Fruit fly (Drosophila melanogaster) whole organism, wandering third instar larva: Measurements from ENCODE around the gene Lint-O.

Experiments used
- Abd-B ChIP-seq: fragments of >200 bp; optimal IDR thresholded peaks from 2 replicates; lab custom pipeline; 2017; ENCODE audit warnings: missing biosample characterization, missing genetic modification characterization
- CG32264 ChIP-seq: fragments of 200-800 bp; sonication (Bioruptor generic); optimal IDR thresholded peaks from 2 replicates; lab custom pipeline; 2016; ENCODE audit warnings: missing biosample characterization, missing genetic modification characterization
- CG9705 ChIP-seq: fragments of 200-800 bp; sonication (Bioruptor generic); optimal IDR thresholded peaks from 2 replicates; lab custom pipeline; 2018; ENCODE audit warnings: missing biosample characterization, mild to moderate bottlenecking, missing genetic modification characterization
- CrebA ChIP-seq: fragments of 200-800 bp; sonication (Bioruptor generic); optimal IDR thresholded peaks from 2 replicates; lab custom pipeline; 2016; ENCODE audit warnings: missing biosample characterization, mild to moderate bottlenecking, missing genetic modification characterization, borderline replicate concordance
- Dfd ChIP-seq: fragments of >200 bp; optimal IDR thresholded peaks from 2 replicates; lab custom pipeline; 2017; ENCODE audit warnings: missing biosample characterization, missing genetic modification characterization
- Dif ChIP-seq: fragments of 200-275, 200-300 bp; sonication (Bioruptor generic); optimal IDR thresholded peaks from 2 replicates; lab custom pipeline; 2018; ENCODE audit warnings: missing biosample characterization, missing genetic modification characterization; ENCODE audit not compliant: partially characterized antibody
- GATAd ChIP-seq: sonication (Bioruptor generic); optimal IDR thresholded peaks from 2 replicates; lab custom pipeline; 2016; ENCODE audit warnings: missing biosample characterization, missing genetic modification characterization
- HLH106 ChIP-seq: fragments of 200-800 bp; optimal IDR thresholded peaks from 3 replicates; lab custom pipeline; 2019; ENCODE audit warnings: missing biosample characterization, mild to moderate bottlenecking, missing genetic modification characterization, moderate library complexity
- Hnf4 ChIP-seq: fragments of 200-800 bp; sonication (Bioruptor generic); optimal IDR thresholded peaks from 2 replicates; lab custom pipeline; 2016; ENCODE audit warnings: missing biosample characterization, mild to moderate bottlenecking, missing genetic modification characterization
- Hr78 ChIP-seq: fragments of >200 bp; optimal IDR thresholded peaks from 2 replicates; lab custom pipeline; 2017; ENCODE audit warnings: missing biosample characterization, missing genetic modification characterization
- Hr83 ChIP-seq: fragments of 200-300 bp; sonication (Bioruptor generic); optimal IDR thresholded peaks from 2 replicates; lab custom pipeline; 2016; ENCODE audit warnings: missing biosample characterization, mild to moderate bottlenecking, missing genetic modification characterization, moderate library complexity; ENCODE audit not compliant: poor library complexity, severe bottlenecking
- Jra ChIP-seq: sonication (Bioruptor generic); optimal IDR thresholded peaks from 2 replicates; lab custom pipeline; 2016; ENCODE audit warnings: missing biosample characterization, missing genetic modification characterization
- Mio ChIP-seq: sonication (Bioruptor generic); optimal IDR thresholded peaks from 2 replicates; lab custom pipeline; 2016; ENCODE audit warnings: missing biosample characterization, missing genetic modification characterization
- Myc ChIP-seq: fragments of >200 bp; optimal IDR thresholded peaks from 2 replicates; lab custom pipeline; 2017
- N ChIP-seq: fragments of >200 bp; optimal IDR thresholded peaks from 2 replicates; lab custom pipeline; 2018; ENCODE audit warnings: missing biosample characterization, missing external identifiers, missing genetic modification characterization
- OdsH ChIP-seq: fragments of 200-800 bp; sonication (Bioruptor generic); optimal IDR thresholded peaks from 2 replicates; lab custom pipeline; 2016; ENCODE audit warnings: missing biosample characterization, mild to moderate bottlenecking, missing genetic modification characterization
- Rel ChIP-seq, 2 experiments: fragments of 200-800 bp; sonication (Bioruptor generic) in 1 of 2; optimal IDR thresholded peaks; 2 replicates in 1 of 2; 3 replicates in 1 of 2; lab custom pipeline; 2016 to 2019; ENCODE audit warnings: mild to moderate bottlenecking in 2 of 2, missing biosample characterization in 2 of 2, missing genetic modification characterization in 2 of 2, moderate library complexity in 1 of 2
- Sp1 ChIP-seq: fragments of 200-800 bp; sonication (Bioruptor generic); optimal IDR thresholded peaks from 3 replicates; lab custom pipeline; 2019; ENCODE audit warnings: missing biosample characterization, mild to moderate bottlenecking, missing genetic modification characterization, moderate library complexity
- Vsx2 ChIP-seq: fragments of 200-300, 225-300 bp; sonication (Bioruptor generic); optimal IDR thresholded peaks from 2 replicates; lab custom pipeline; 2018; ENCODE audit warnings: missing biosample characterization, missing genetic modification characterization; ENCODE audit not compliant: partially characterized antibody
- br ChIP-seq: fragments of 200-800 bp; sonication (Bioruptor generic); optimal IDR thresholded peaks from 2 replicates; lab custom pipeline; 2016; ENCODE audit warnings: missing biosample characterization, missing genetic modification characterization
- brk ChIP-seq: fragments of 200-800 bp; sonication (Bioruptor generic); optimal IDR thresholded peaks from 2 replicates; lab custom pipeline; 2016; ENCODE audit warnings: missing biosample characterization, mild to moderate bottlenecking, missing genetic modification characterization
- dl ChIP-seq, 2 experiments: fragments of 175-275, 200-275 bp in 1 of 2; fragments of 200-275 bp in 1 of 2; sonication (Bioruptor generic); optimal IDR thresholded peaks; lab custom pipeline; 2018; ENCODE audit warnings: mild to moderate bottlenecking in 2 of 2, missing biosample characterization in 2 of 2, missing genetic modification characterization in 2 of 2, moderate library complexity in 2 of 2; ENCODE audit not compliant: partially characterized antibody in 2 of 2, insufficient read depth in 1 of 2
- dmrt93B ChIP-seq: fragments of 200-800 bp; sonication (Bioruptor generic); optimal IDR thresholded peaks from 2 replicates; lab custom pipeline; 2018; ENCODE audit warnings: missing biosample characterization, mild to moderate bottlenecking, missing genetic modification characterization
- dsf ChIP-seq: sonication (Bioruptor generic); optimal IDR thresholded peaks from 2 replicates; lab custom pipeline; 2016; ENCODE audit warnings: missing biosample characterization, missing genetic modification characterization, borderline replicate concordance
- ey ChIP-seq: fragments of 200-800 bp; sonication (Bioruptor generic); optimal IDR thresholded peaks from 2 replicates; lab custom pipeline; 2016; ENCODE audit warnings: missing biosample characterization, missing genetic modification characterization
- foxo ChIP-seq, 2 experiments: fragments of 200-800 bp; sonication (Bioruptor generic); optimal IDR thresholded peaks; 2 replicates in 1 of 2; 3 replicates in 1 of 2; lab custom pipeline; 2016 to 2017; ENCODE audit warnings: missing biosample characterization in 2 of 2, missing genetic modification characterization in 2 of 2
- fru ChIP-seq: fragments of 200-800 bp; sonication (Bioruptor generic); optimal IDR thresholded peaks from 3 replicates; lab custom pipeline; 2016; ENCODE audit warnings: missing biosample characterization, mild to moderate bottlenecking, missing genetic modification characterization
- h ChIP-seq: fragments of 200-800 bp; sonication (Bioruptor generic); optimal IDR thresholded peaks from 3 replicates; lab custom pipeline; 2016; ENCODE audit warnings: missing biosample characterization, mild to moderate bottlenecking, missing genetic modification characterization
- jim ChIP-seq: fragments of 175-275, 200-325 bp; sonication (Bioruptor generic); optimal IDR thresholded peaks from 2 replicates; lab custom pipeline; 2016; ENCODE audit warnings: missing biosample characterization, mild to moderate bottlenecking, missing genetic modification characterization
- lola ChIP-seq: fragments of >200 bp; optimal IDR thresholded peaks from 2 replicates; lab custom pipeline; 2017; ENCODE audit warnings: missing biosample characterization, missing genetic modification characterization
- pan ChIP-seq: fragments of >200 bp; optimal IDR thresholded peaks from 2 replicates; lab custom pipeline; 2017
- psq ChIP-seq: fragments of 200-800 bp; sonication (Bioruptor generic); optimal IDR thresholded peaks from 3 replicates; lab custom pipeline; 2017; ENCODE audit warnings: missing biosample characterization, mild to moderate bottlenecking, missing genetic modification characterization, moderate library complexity
- rgr ChIP-seq: fragments of 200-800 bp; sonication (Bioruptor generic); optimal IDR thresholded peaks from 3 replicates; lab custom pipeline; 2016; ENCODE audit warnings: missing biosample characterization, mild to moderate bottlenecking, missing genetic modification characterization
- sage ChIP-seq: fragments of 200-800 bp; sonication (Bioruptor generic); optimal IDR thresholded peaks from 2 replicates; lab custom pipeline; 2016; ENCODE audit warnings: missing biosample characterization, mild to moderate bottlenecking, missing genetic modification characterization
- sv ChIP-seq: fragments of 200-800 bp; sonication (Bioruptor generic); optimal IDR thresholded peaks from 3 replicates; lab custom pipeline; 2016; ENCODE audit warnings: missing biosample characterization, missing genetic modification characterization
- tai ChIP-seq: sonication (Bioruptor generic); optimal IDR thresholded peaks from 2 replicates; lab custom pipeline; 2016; ENCODE audit warnings: missing biosample characterization, missing genetic modification characterization
- usp ChIP-seq: fragments of >200 bp; optimal IDR thresholded peaks from 2 replicates; lab custom pipeline; 2017; ENCODE audit warnings: missing biosample characterization, missing genetic modification characterization
- woc ChIP-seq: sonication (Bioruptor generic); optimal IDR thresholded peaks from 2 replicates; lab custom pipeline; 2016; ENCODE audit warnings: missing biosample characterization, mild to moderate bottlenecking, missing genetic modification characterization

Gene Lint-O

DNA sequence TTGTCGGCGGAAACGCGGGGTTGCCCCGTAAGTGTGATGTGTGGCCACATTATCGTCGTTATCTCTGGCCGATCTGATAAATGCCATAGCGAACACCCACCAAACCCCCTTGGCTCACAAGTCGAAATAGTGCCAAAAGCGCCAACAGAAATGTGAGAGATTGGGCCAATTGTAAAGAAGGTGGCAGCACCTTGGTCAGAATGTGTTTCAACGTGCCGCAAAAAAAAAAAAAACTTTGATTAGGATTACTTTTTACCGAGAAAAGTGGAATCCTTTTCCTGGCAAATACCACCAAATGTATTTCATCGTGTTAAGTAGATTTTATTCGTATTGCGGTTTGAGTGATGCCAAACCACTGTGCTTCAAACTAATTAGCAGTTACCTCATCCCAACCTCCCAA lies 44.5 kb downstream of the Lint-O start (continued):
- TF ChIP-seq N (GFP tag; lab: Kevin White, UChicago): no peak

DNA sequence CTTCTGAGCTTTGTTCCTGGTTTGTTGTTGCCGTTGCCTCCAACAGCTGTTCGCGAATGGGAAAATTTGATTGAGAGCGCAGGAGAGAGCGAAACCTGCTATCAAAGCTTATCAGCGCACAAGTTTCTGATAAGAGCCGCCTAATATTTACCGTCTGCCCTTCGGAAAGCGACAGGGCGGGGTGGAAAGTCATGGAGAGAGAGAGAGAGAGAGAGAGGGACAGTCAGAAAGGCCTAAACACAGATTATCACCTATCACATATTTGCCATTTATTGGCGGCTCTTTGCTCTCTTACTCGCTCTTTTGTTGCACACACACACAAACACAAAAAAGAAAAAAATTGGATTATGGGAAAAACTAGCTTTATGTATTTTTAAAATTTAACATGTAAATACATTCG lies 45.1 kb downstream of the Lint-O start:
- TF ChIP-seq br (GFP tag; lab: Kevin White, UChicago) (no peak), Dif (GFP tag; lab: Kevin White, UChicago) (peak; percentile 31)

DNA sequence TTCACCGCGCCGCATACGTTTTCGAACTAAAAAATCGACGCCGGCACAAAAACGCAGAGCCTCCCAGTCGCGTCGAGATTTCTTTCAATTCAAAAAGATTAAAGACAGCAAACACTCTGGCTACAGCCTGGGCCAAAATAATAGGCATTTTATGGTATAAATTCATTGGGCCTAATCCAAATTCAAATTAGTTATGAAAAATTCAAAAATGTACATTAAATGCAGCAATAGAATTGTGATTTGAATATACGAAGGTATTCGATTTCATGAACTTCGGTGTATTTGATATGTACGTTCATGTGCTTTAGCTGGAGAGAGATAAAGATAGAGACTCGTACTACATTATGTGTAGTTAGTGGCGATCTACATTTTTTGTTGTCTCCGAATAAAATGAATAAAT lies 45.5 kb downstream of the Lint-O start, which contains the start of gene Syx4:
TSS of gene Syx4 (minus strand) at position 35 of the 400 bp plus-strand sequence.
- TF ChIP-seq Sp1 (peak; percentile 82), psq (peak; percentile 81), jim (GFP tag; lab: Kevin White, UChicago) (no peak), OdsH (GFP tag; lab: Kevin White, UChicago) (peak; percentile 88), dmrt93B (GFP tag; lab: Kevin White, UChicago) (peak; percentile 67), rgr (GFP tag; lab: Kevin White, UChicago) (peak; percentile 95), h (GFP tag; lab: Kevin White, UChicago) (peak; percentile 91), N (GFP tag; lab: Kevin White, UChicago) (no peak), Mio (GFP tag; lab: Kevin White, UChicago) (peak; percentile 67), Rel (GFP tag; optimal IDR thresholded peaks at IDR 0.05; lab: Kevin White, UChicago) (peak; percentile 69), Rel (tag; optimal IDR thresholded peaks at IDR 0.05; lab: Kevin White, UChicago) (peak; percentile 44), Jra (peak; percentile 66), CG32264 (GFP tag; lab: Kevin White, UChicago) (peak; percentile 79), br (GFP tag; lab: Kevin White, UChicago) (peak; percentile 87), sv (GFP tag; lab: Kevin White, UChicago) (peak; percentile 82), brk (peak; percentile 66), usp (GFP tag; lab: Kevin White, UChicago) (no peak), fru (GFP tag; lab: Kevin White, UChicago) (peak; percentile 88), foxo (GFP tag; optimal IDR thresholded peaks at IDR 0.05; lab: Kevin White, UChicago) (peak; percentile 81 to 91), Hr78 (GFP tag; lab: Kevin White, UChicago) (no peak), GATAd (GFP tag; lab: Kevin White, UChicago) (no peak), Vsx2 (GFP tag; lab: Kevin White, UChicago) (no peak), CG9705 (GFP tag; lab: Kevin White, UChicago) (no peak), Myc (lab: Kevin White, UChicago) (no peak), Hnf4 (peak; percentile 89), Dfd (no peak), dsf (peak; percentile 31), pan (lab: Kevin White, UChicago) (no peak), dl (GFP tag; optimal IDR thresholded peaks at IDR 0.05; lab: Kevin White, UChicago; ENCODE audit: insufficient read depth in 1 of 2, partially characterized antibody in 2 of 2) (no peak), woc (peak; percentile 73), tai (GFP tag; lab: Kevin White, UChicago) (peak; percentile 71), HLH106 (tag; lab: Kevin White, UChicago) (peak; percentile 84), Abd-B (GFP tag; lab: Kevin White, UChicago) (no peak), lola (GFP tag; lab: Kevin White, UChicago) (no peak), sage (GFP tag; lab: Kevin White, UChicago) (peak; percentile 78), CrebA (GFP tag; lab: Kevin White, UChicago) (no peak), Hr83 (GFP tag; lab: Kevin White, UChicago) (peak; percentile 40), Dif (GFP tag; lab: Kevin White, UChicago) (no peak), ey (GFP tag; lab: Kevin White, UChicago) (peak; percentile 92)
